Fruit fly (Drosophila melanogaster): ENCODE measurements around the gene CG17271.

Gene CG17271

dm6 chr3R:20834770-20835183 is 13.1 kb upstream of the CG17271 start (continued):
- TF ChIP-seq luna (GFP tag; optimal IDR thresholded peaks at IDR 0.05), result no peak
- no peak for TF ChIP-seq CG3163 (GFP tag; optimal IDR thresholded peaks at IDR 0.05)
- no peak for TF ChIP-seq Deaf1 (tag; optimal IDR thresholded peaks at IDR 0.05)
- TF ChIP-seq CG8944 (GFP tag; optimal IDR thresholded peaks at IDR 0.05), result no peak
- no peak for TF ChIP-seq CG11247 (GFP tag; IDR thresholded peaks at IDR 0.05)
- TF ChIP-seq odd (GFP tag; optimal IDR thresholded peaks at IDR 0.05), result peak; percentile 64
- peak; percentile 6 for TF ChIP-seq D19B (GFP tag; optimal IDR thresholded peaks at IDR 0.05)
- TF ChIP-seq MBD-R2 (GFP tag; IDR thresholded peaks at IDR 0.05), result no peak
- TF ChIP-seq Dek (tag; optimal IDR thresholded peaks at IDR 0.05), result peak; percentile 45
- TF ChIP-seq Mad (GFP tag; optimal IDR thresholded peaks at IDR 0.05), result no peak
- no peak for TF ChIP-seq Elba2 (GFP tag; optimal IDR thresholded peaks at IDR 0.05)
- TF ChIP-seq sna (GFP tag; IDR thresholded peaks at IDR 0.05; ENCODE audit: partially characterized antibody), result no peak
- TF ChIP-seq CG14441 (GFP tag; IDR thresholded peaks at IDR 0.05), result no peak
- TF ChIP-seq ken (GFP tag; IDR thresholded peaks at IDR 0.05), result no peak
- TF ChIP-seq CG18262 (tag; optimal IDR thresholded peaks at IDR 0.05), result no peak
- TF ChIP-seq hth (optimal IDR thresholded peaks at IDR 0.05), result no peak
- no peak for TF ChIP-seq corto (GFP tag; optimal IDR thresholded peaks at IDR 0.05)
- no peak for TF ChIP-seq vvl (GFP tag; IDR thresholded peaks at IDR 0.05)
- TF ChIP-seq scrt (GFP tag; optimal IDR thresholded peaks at IDR 0.05), result peak; percentile 21
- TF ChIP-seq CG3065 (GFP tag; optimal IDR thresholded peaks at IDR 0.05), result no peak
- no peak for TF ChIP-seq en (GFP tag; optimal IDR thresholded peaks at IDR 0.05)
- TF ChIP-seq CG1233 (GFP tag; optimal IDR thresholded peaks at IDR 0.05), result peak; percentile 63
- no peak for TF ChIP-seq Abd-B (GFP tag; optimal IDR thresholded peaks at IDR 0.05)
- TF ChIP-seq Mes4 (GFP tag; optimal IDR thresholded peaks at IDR 0.05), result no peak
- no peak for TF ChIP-seq CG6254 (GFP tag; optimal IDR thresholded peaks at IDR 0.05)
- peak; percentile 40; the same call in 1 of the 3 replicates for TF ChIP-seq dysf (GFP tag; IDR thresholded peaks at IDR 0.05)
- TF ChIP-seq Dad (GFP tag; optimal IDR thresholded peaks at IDR 0.05), result no peak
- TF ChIP-seq bigmax (GFP tag; optimal IDR thresholded peaks at IDR 0.05), result no peak
- TF ChIP-seq CG2202 (tag; optimal IDR thresholded peaks at IDR 0.05), result peak; percentile 14
- peak; percentile 21 for TF ChIP-seq kah (GFP tag; optimal IDR thresholded peaks at IDR 0.05)
- no peak for TF ChIP-seq stwl (tag; optimal IDR thresholded peaks at IDR 0.05)
- TF ChIP-seq sqz (GFP tag; optimal IDR thresholded peaks at IDR 0.05), result no peak
- peak; percentile 85 for TF ChIP-seq CG12071 (GFP tag; optimal IDR thresholded peaks at IDR 0.05)
- no peak for TF ChIP-seq slbo (GFP tag; IDR thresholded peaks at IDR 0.05)
- TF ChIP-seq ac (GFP tag; optimal IDR thresholded peaks at IDR 0.05), result no peak
- no peak for TF ChIP-seq C15 (GFP tag; IDR thresholded peaks at IDR 0.05)
- TF ChIP-seq fd3F (GFP tag; optimal IDR thresholded peaks at IDR 0.05), result peak; percentile 87
- TF ChIP-seq Stat92E (GFP tag; optimal IDR thresholded peaks at IDR 0.05), result no peak
- no peak for TF ChIP-seq h (optimal IDR thresholded peaks at IDR 0.05)
- TF ChIP-seq trem (tag; optimal IDR thresholded peaks at IDR 0.05), result no peak
- TF ChIP-seq CG3838 (GFP tag; optimal IDR thresholded peaks at IDR 0.05), result no peak
- no peak for TF ChIP-seq CG13894 (tag; optimal IDR thresholded peaks at IDR 0.05)
- TF ChIP-seq CG9727 (GFP tag; optimal IDR thresholded peaks at IDR 0.05), result no peak
- peak; percentile 32 for TF ChIP-seq Bdp1 (GFP tag; optimal IDR thresholded peaks at IDR 0.05)
- no peak for TF ChIP-seq CG34224 (GFP tag; IDR thresholded peaks at IDR 0.05; ENCODE audit: partially characterized antibody)
- TF ChIP-seq schlank (tag; optimal IDR thresholded peaks at IDR 0.05), result peak; percentile 63
- TF ChIP-seq HmgZ (tag; optimal IDR thresholded peaks at IDR 0.05), result peak; percentile 55
- peak; percentile 69 for TF ChIP-seq caup (GFP tag; optimal IDR thresholded peaks at IDR 0.05; ENCODE audit: severe bottlenecking)
- TF ChIP-seq CG33557 (GFP tag; optimal IDR thresholded peaks at IDR 0.05), result no peak
- TF ChIP-seq crc (GFP tag; optimal IDR thresholded peaks at IDR 0.05), result no peak
- peak; percentile 25 for TF ChIP-seq gcm2 (GFP tag; optimal IDR thresholded peaks at IDR 0.05)
- peak; percentile 87 for TF ChIP-seq sd (tag; optimal IDR thresholded peaks at IDR 0.05)
